Worm (Caenorhabditis elegans) whole organism, mixed stage, embryonic: ENCODE measurements around the gene T24C12.1.

ENCODE experiments used
- M03D4.4 ChIP-seq: sonication (generic microtip); optimal IDR thresholded peaks from 2 replicates; lab custom pipeline; 2017; ENCODE audit warnings: mild to moderate bottlenecking, missing genetic modification characterization, missing compliant biosample characterization
- bed-3 ChIP-seq: fragments of 200-800 bp; sonication (Bioruptor generic); optimal IDR thresholded peaks from 3 replicates; lab custom pipeline; 2018; ENCODE audit warnings: mild to moderate bottlenecking, missing genetic modification characterization, moderate library complexity, missing compliant biosample characterization
- blmp-1 ChIP-seq: fragments of 150-350 bp; optimal IDR thresholded peaks from 2 replicates; lab custom pipeline; 2014; ENCODE audit warnings: missing biosample characterization, missing genetic modification characterization
- ceh-39 ChIP-seq: fragments of 150-350 bp; optimal IDR thresholded peaks from 2 replicates; lab custom pipeline; 2014; ENCODE audit warnings: missing biosample characterization, missing genetic modification characterization
- ceh-43 ChIP-seq: fragments of 200-800 bp; sonication (Bioruptor generic); optimal IDR thresholded peaks from 2 replicates; lab custom pipeline; 2018; ENCODE audit warnings: mild to moderate bottlenecking, missing genetic modification characterization, moderate library complexity, missing compliant biosample characterization
- ceh-83 ChIP-seq: fragments of 200-800 bp; sonication (Bioruptor generic); optimal IDR thresholded peaks from 2 replicates; lab custom pipeline; 2018; ENCODE audit warnings: mild to moderate bottlenecking, missing genetic modification characterization, missing compliant biosample characterization
- ces-1 ChIP-seq: fragments of 150-350 bp; optimal IDR thresholded peaks from 2 replicates; lab custom pipeline; 2014; ENCODE audit warnings: missing biosample characterization, missing genetic modification reagents, missing genetic modification characterization
- cnd-1 ChIP-seq: fragments of 200-800 bp; sonication (Bioruptor generic); optimal IDR thresholded peaks from 2 replicates; lab custom pipeline; 2018; ENCODE audit warnings: mild to moderate bottlenecking, missing genetic modification characterization, missing compliant biosample characterization
- drap-1 ChIP-seq: fragments of 200-800 bp; sonication (Bioruptor generic); optimal IDR thresholded peaks from 3 replicates; lab custom pipeline; 2018; ENCODE audit warnings: mild to moderate bottlenecking, missing genetic modification characterization, missing compliant biosample characterization
- elt-1 ChIP-seq: sonication (generic microtip); optimal IDR thresholded peaks from 2 replicates; lab custom pipeline; 2017; ENCODE audit warnings: missing genetic modification characterization, mild to moderate bottlenecking, missing compliant biosample characterization, antibody characterized with exemption, moderate library complexity, borderline replicate concordance; ENCODE audit not compliant: insufficient read depth
- elt-3 ChIP-seq: fragments of 150-350 bp; optimal IDR thresholded peaks from 2 replicates; lab custom pipeline; 2014; ENCODE audit warnings: missing biosample characterization, missing genetic modification characterization
- flh-1 ChIP-seq: fragments of 200-800 bp; sonication (Bioruptor generic); optimal IDR thresholded peaks from 2 replicates; lab custom pipeline; 2018; ENCODE audit warnings: mild to moderate bottlenecking, missing genetic modification characterization, moderate library complexity, missing compliant biosample characterization
- ham-2 ChIP-seq: fragments of 200-800 bp; sonication (Bioruptor generic); optimal IDR thresholded peaks from 2 replicates; lab custom pipeline; 2018; ENCODE audit warnings: mild to moderate bottlenecking, missing genetic modification characterization, missing compliant biosample characterization
- hlh-1 ChIP-seq: fragments of 150-350 bp; optimal IDR thresholded peaks from 2 replicates; lab custom pipeline; 2014; ENCODE audit warnings: missing biosample characterization, missing genetic modification reagents, missing genetic modification characterization
- lin-13 ChIP-seq: fragments of 150-350 bp; optimal IDR thresholded peaks from 2 replicates; lab custom pipeline; 2014; ENCODE audit warnings: missing biosample characterization, missing genetic modification characterization
- lin-32 ChIP-seq: fragments of 200-800 bp; sonication (Bioruptor generic); optimal IDR thresholded peaks from 2 replicates; lab custom pipeline; 2018; ENCODE audit warnings: mild to moderate bottlenecking, missing genetic modification characterization, missing compliant biosample characterization
- lsy-2 ChIP-seq: fragments of 150-350 bp; optimal IDR thresholded peaks from 2 replicates; lab custom pipeline; 2014; ENCODE audit warnings: missing biosample characterization, missing genetic modification characterization
- mab-5 ChIP-seq: fragments of 150-350 bp; optimal IDR thresholded peaks from 2 replicates; lab custom pipeline; 2014; ENCODE audit warnings: missing biosample characterization, missing genetic modification characterization
- mep-1 ChIP-seq: fragments of 150-350 bp; optimal IDR thresholded peaks from 2 replicates; lab custom pipeline; 2017; ENCODE audit warnings: missing biosample characterization, missing genetic modification reagents, missing genetic modification characterization, inconsistent platforms
- mls-2 ChIP-seq: sonication (generic microtip); optimal IDR thresholded peaks from 2 replicates; lab custom pipeline; 2016; ENCODE audit warnings: mild to moderate bottlenecking, missing genetic modification characterization, moderate library complexity, missing compliant biosample characterization
- nhr-12 ChIP-seq: fragments of 150-350 bp; optimal IDR thresholded peaks from 2 replicates; lab custom pipeline; 2014; ENCODE audit warnings: missing biosample characterization, missing genetic modification characterization
- nhr-2 ChIP-seq: fragments of 150-350 bp; optimal IDR thresholded peaks from 2 replicates; lab custom pipeline; 2014; ENCODE audit warnings: missing biosample characterization, missing genetic modification characterization
- nhr-237 ChIP-seq: fragments of 150-350 bp; optimal IDR thresholded peaks from 2 replicates; lab custom pipeline; 2014; ENCODE audit warnings: missing biosample characterization, missing genetic modification characterization
- nhr-28 ChIP-seq: fragments of 150-350 bp; optimal IDR thresholded peaks from 2 replicates; lab custom pipeline; 2014; ENCODE audit warnings: missing biosample characterization, missing genetic modification characterization
- nhr-76 ChIP-seq: sonication (generic microtip); optimal IDR thresholded peaks from 2 replicates; lab custom pipeline; 2017; ENCODE audit warnings: missing biosample characterization, missing genetic modification characterization
- pha-4 ChIP-seq: fragments of 150-350 bp; optimal IDR thresholded peaks from 2 replicates; lab custom pipeline; 2018; ENCODE audit warnings: missing biosample characterization, missing genetic modification reagents, missing genetic modification characterization
- sem-2 ChIP-seq: fragments of 200-800 bp; sonication (Bioruptor generic); optimal IDR thresholded peaks from 2 replicates; lab custom pipeline; 2018; ENCODE audit warnings: mild to moderate bottlenecking, missing genetic modification characterization, missing compliant biosample characterization
- snpc-4 ChIP-seq: fragments of 150-350 bp; optimal IDR thresholded peaks from 2 replicates; lab custom pipeline; 2014; ENCODE audit warnings: missing biosample characterization, missing genetic modification characterization
- sptf-1 ChIP-seq: sonication (generic microtip); optimal IDR thresholded peaks from 2 replicates; lab custom pipeline; 2017; ENCODE audit warnings: mild to moderate bottlenecking, missing genetic modification characterization, moderate library complexity, missing compliant biosample characterization
- tbx-8 ChIP-seq: fragments of 200-800 bp; sonication (Bioruptor generic); optimal IDR thresholded peaks from 2 replicates; lab custom pipeline; 2018; ENCODE audit warnings: mild to moderate bottlenecking, missing genetic modification characterization, moderate library complexity, missing compliant biosample characterization
- unc-120 ChIP-seq: sonication (generic microtip); optimal IDR thresholded peaks from 2 replicates; lab custom pipeline; 2017; ENCODE audit warnings: missing genetic modification characterization, missing compliant biosample characterization; ENCODE audit not compliant: poor library complexity, severe bottlenecking
- unc-39 ChIP-seq: fragments of 150-350 bp; optimal IDR thresholded peaks from 2 replicates; lab custom pipeline; 2014; ENCODE audit warnings: missing biosample characterization, missing genetic modification characterization
- unc-62 ChIP-seq: fragments of 150-350 bp; optimal IDR thresholded peaks from 2 replicates; lab custom pipeline; 2014; ENCODE audit warnings: missing biosample characterization, missing genetic modification reagents, missing genetic modification characterization
- ztf-11 ChIP-seq: fragments of 150-350 bp; optimal IDR thresholded peaks from 2 replicates; lab custom pipeline; 2014; ENCODE audit warnings: missing biosample characterization, missing genetic modification characterization

T24C12.1 gene

DNA sequence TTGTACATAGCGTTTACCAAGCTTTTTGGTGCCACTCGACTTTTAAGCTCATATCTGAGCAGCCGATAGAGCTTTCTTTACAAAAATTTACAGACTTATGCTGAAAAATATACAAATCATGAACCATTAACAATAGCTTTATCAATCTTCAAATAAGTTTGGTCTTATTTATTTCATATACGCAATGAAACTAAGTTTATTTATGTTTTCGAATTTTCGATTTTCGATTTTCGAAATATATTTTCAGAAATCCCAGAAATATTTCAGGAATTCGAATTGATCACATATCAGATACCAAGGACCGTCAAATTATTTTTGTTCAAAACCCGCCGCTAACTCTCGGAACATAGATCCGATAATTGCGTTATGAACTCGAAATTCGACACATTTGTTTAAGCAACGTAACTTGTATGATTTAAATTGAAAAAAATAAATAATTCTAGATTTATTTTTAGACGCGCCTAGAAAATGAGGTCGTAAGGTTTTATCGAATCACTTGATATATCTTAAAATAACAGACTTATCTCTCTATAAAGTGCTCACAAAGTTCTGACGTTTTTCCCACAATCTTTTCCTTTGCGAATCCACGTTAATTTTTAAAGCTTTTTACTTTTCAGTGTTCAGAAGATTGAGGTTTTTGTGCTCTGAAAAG, 42.0 kb downstream of the T24C12.1 start:
- TF ChIP-seq drap-1 (no peak), lin-32 (no peak), ceh-39 (tag; lab: Kevin White, UChicago) (no peak), tbx-8 (GFP tag; lab: Kevin White, UChicago) (no peak), ham-2 (no peak), unc-120 (no peak), pha-4 (no peak), hlh-1 (tag; lab: Kevin White, UChicago) (no peak)

DNA sequence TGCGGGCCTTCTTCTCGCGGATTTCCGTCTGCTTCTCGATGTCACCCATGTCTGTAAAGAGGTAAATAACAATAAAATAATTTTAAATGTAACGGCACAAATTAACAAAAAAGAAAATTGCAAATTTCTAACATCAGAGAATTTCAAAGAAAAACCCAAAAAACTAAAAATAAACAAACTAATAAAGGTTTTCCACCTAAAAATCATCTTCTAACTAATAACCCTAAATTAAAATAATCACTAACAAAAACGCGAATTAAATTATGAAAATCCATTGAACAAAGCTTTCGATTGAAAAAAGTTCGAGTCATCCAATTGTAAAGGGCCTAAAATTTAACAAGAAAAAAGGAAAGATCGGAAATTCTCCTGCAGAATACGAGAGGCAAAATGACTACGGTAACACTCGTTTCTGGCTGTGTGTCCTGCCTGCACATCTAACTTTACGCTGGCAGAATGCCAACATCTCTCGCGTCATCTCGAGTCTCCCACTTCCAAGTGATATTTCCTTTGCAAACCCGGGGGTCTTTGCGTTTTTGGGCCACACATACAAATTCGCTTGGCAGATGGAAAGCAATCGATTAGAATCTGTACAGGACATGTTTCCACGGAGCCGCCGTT, 43.4 kb downstream of the T24C12.1 start, which contains the start of gene rpl-11.2:
Gene rpl-11.2, minus strand, starts transcription at position 51 of the 618 bp plus-strand sequence.
- TF ChIP-seq mls-2 = no peak
- TF ChIP-seq lin-13 (tag; lab: Kevin White, UChicago) = peak; percentile 92
- TF ChIP-seq nhr-28 = no peak
- TF ChIP-seq M03D4.4 (tag; lab: Kevin White, UChicago) = peak; percentile 48
- peak; percentile 99 for TF ChIP-seq lsy-2
- peak; percentile 97 for TF ChIP-seq pha-4
- no peak for TF ChIP-seq elt-3 (tag; lab: Kevin White, UChicago)
- peak; percentile 70 for TF ChIP-seq nhr-2
- peak; percentile 93 for TF ChIP-seq unc-62 (GFP tag; lab: Kevin White, UChicago)
- peak; percentile 26 for TF ChIP-seq nhr-12
- TF ChIP-seq snpc-4 (tag; lab: Kevin White, UChicago) = no peak
- no peak for TF ChIP-seq ham-2
- peak; percentile 68 for TF ChIP-seq cnd-1 (tag; lab: Kevin White, UChicago)
- TF ChIP-seq lin-32 = peak; percentile 31
- TF ChIP-seq unc-120 = peak; percentile 61
- peak; percentile 90 for TF ChIP-seq ceh-39 (tag; lab: Kevin White, UChicago)
- peak; percentile 76 for TF ChIP-seq ztf-11 (tag; lab: Kevin White, UChicago)
- peak; percentile 75 for TF ChIP-seq ces-1
- TF ChIP-seq hlh-1 (tag; lab: Kevin White, UChicago) = peak; percentile 83
- TF ChIP-seq mep-1 (tag; lab: Kevin White, UChicago) = peak; percentile 99
- no peak for TF ChIP-seq ceh-83 (GFP tag; lab: Kevin White, UChicago)
- TF ChIP-seq drap-1 = peak; percentile 8
- no peak for TF ChIP-seq tbx-8 (GFP tag; lab: Kevin White, UChicago)
- TF ChIP-seq blmp-1 (tag; lab: Kevin White, UChicago) = no peak
- no peak for TF ChIP-seq bed-3
- TF ChIP-seq elt-1 (tag; lab: Kevin White, UChicago) = peak; percentile 31
- no peak for TF ChIP-seq nhr-76 (tag; lab: Kevin White, UChicago)
- peak; percentile 89 for TF ChIP-seq nhr-237 (tag; lab: Kevin White, UChicago)
- TF ChIP-seq flh-1 = no peak
- TF ChIP-seq mab-5 = no peak
- no peak for TF ChIP-seq sem-2 (GFP tag; lab: Kevin White, UChicago)
- peak; percentile 77 for TF ChIP-seq sptf-1 (tag; lab: Kevin White, UChicago)

DNA sequence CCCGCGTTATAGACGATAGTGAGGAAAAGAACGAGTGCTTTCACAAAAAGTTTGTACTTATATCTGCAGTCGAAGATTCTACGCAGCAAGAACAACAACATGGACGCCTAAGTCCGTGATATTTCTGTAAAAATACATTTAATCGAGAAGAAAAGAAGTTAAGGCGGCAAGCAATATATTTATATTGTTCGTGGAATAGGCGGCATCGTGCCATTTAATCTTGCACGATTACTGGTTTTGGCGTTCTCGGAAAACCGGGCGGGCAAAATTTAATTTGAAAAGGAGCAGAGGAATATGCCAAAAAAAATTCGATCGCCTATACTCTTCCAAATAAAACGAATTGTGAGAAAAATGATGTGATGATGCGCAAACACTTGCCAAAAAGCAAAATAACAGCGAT, 47.7 kb downstream of the T24C12.1 start, which contains the start of gene AH9.1:
Gene AH9.1, minus strand, starts transcription at position 101 of the 400 bp plus-strand sequence.
- TF ChIP-seq ceh-43 (GFP tag; lab: Kevin White, UChicago) (no peak), unc-39 (tag; lab: Kevin White, UChicago) (no peak), hlh-1 (tag; lab: Kevin White, UChicago) (no peak), nhr-12 (no peak), tbx-8 (GFP tag; lab: Kevin White, UChicago) (no peak), ceh-39 (tag; lab: Kevin White, UChicago) (no peak), mep-1 (tag; lab: Kevin White, UChicago) (no peak), ham-2 (no peak), lin-13 (tag; lab: Kevin White, UChicago) (no peak), elt-1 (tag; lab: Kevin White, UChicago) (no peak), drap-1 (no peak)
